Worm (Caenorhabditis elegans) whole organism, young adult: ENCODE measurements around the gene tag-342.

Source experiments
- B0019.2 ChIP-seq: fragments of 200-800 bp; sonication (Bioruptor generic); conservative IDR thresholded peaks from 2 replicates; pipeline ENCODE4 v1.3.6; 2022; ENCODE audit warnings: missing genetic modification reagents, missing genetic modification characterization, missing compliant biosample characterization
- B0035.1 ChIP-seq: sonication (generic microtip); optimal IDR thresholded peaks from 2 replicates; lab custom pipeline; 2016; ENCODE audit warnings: missing genetic modification characterization, mild to moderate bottlenecking, missing compliant biosample characterization, missing genotype, missing genetic modification reagents
- C17E4.6 ChIP-seq: fragments of 200-800 bp; sonication (Bioruptor generic); IDR thresholded peaks from 2 replicates; pipeline ENCODE4 v1.3.6; 2022; ENCODE audit warnings: missing genetic modification reagents, missing genetic modification characterization, missing compliant biosample characterization
- F37B4.10 ChIP-seq: fragments of 200-800 bp; sonication (Bioruptor generic); IDR thresholded peaks from 2 replicates; pipeline ENCODE4 v1.3.6; 2022; ENCODE audit warnings: missing genetic modification characterization, missing compliant biosample characterization
- F39B2.1 ChIP-seq: fragments of 200-800 bp; sonication (Bioruptor generic); IDR thresholded peaks from 2 replicates; pipeline ENCODE4 v1.3.6; 2022; ENCODE audit warnings: missing genetic modification reagents, missing genetic modification characterization, missing compliant biosample characterization
- Y95B8A.8 ChIP-seq: fragments of 200-800 bp; sonication (Bioruptor generic); IDR thresholded peaks from 2 replicates; pipeline ENCODE4 v1.3.6; 2022; ENCODE audit warnings: missing genetic modification reagents, missing genetic modification characterization, missing compliant biosample characterization
- ZK185.1 ChIP-seq: sonication (generic microtip); optimal IDR thresholded peaks from 2 replicates; lab custom pipeline; 2016; ENCODE audit warnings: mild to moderate bottlenecking, missing genetic modification characterization, missing compliant biosample characterization; ENCODE audit not compliant: poor library complexity, severe bottlenecking
- ama-1 ChIP-seq, 3 experiments: fragments of 150-350 bp in 1 of 3; sonication (generic microtip) in 2 of 3; optimal IDR thresholded peaks; 2 replicates each; lab custom pipeline; 2014 to 2018; ENCODE audit warnings: missing biosample characterization in 2 of 3, missing genetic modification characterization in 2 of 3, missing genetic modification reagents in 2 of 3
- aptf-2 ChIP-seq: fragments of 200-800 bp; sonication (Bioruptor generic); conservative IDR thresholded peaks from 2 replicates; pipeline ENCODE4 v1.3.6; 2022; ENCODE audit warnings: missing genetic modification reagents, missing genetic modification characterization, missing compliant biosample characterization
- cebp-1 ChIP-seq, 2 experiments: fragments of 200-800 bp in 1 of 2; sonication (Bioruptor generic) in 1 of 2; sonication (generic microtip) in 1 of 2; IDR thresholded peaks in 1 of 2; optimal IDR thresholded peaks in 1 of 2; 2 replicates each; pipeline versions ENCODE4 v1.3.6 to Lab custom; 2017 to 2022; ENCODE audit warnings: missing compliant biosample characterization in 2 of 2, missing genetic modification characterization in 2 of 2, mild to moderate bottlenecking in 1 of 2, missing genetic modification reagents in 1 of 2, moderate library complexity in 1 of 2
- cebp-2 ChIP-seq: fragments of 200-800 bp; sonication (Bioruptor generic); IDR thresholded peaks from 2 replicates; pipeline ENCODE4 v1.3.6; 2022; ENCODE audit warnings: missing genetic modification characterization, missing compliant biosample characterization
- ceh-91 ChIP-seq: fragments of 200-800 bp; sonication (Bioruptor generic); IDR thresholded peaks from 2 replicates; pipeline ENCODE4 v1.3.6; 2022; ENCODE audit warnings: missing genetic modification reagents, missing genetic modification characterization, missing compliant biosample characterization
- chd-7 ChIP-seq: sonication (generic microtip); optimal IDR thresholded peaks from 2 replicates; lab custom pipeline; 2016; ENCODE audit warnings: mild to moderate bottlenecking, missing genetic modification characterization, moderate library complexity, missing compliant biosample characterization
- dpff-1 ChIP-seq: sonication (generic microtip); optimal IDR thresholded peaks from 2 replicates; lab custom pipeline; 2017; ENCODE audit warnings: mild to moderate bottlenecking, missing genetic modification characterization, missing compliant biosample characterization
- egl-18 ChIP-seq: fragments of 200-800 bp; sonication (Bioruptor generic); IDR thresholded peaks from 2 replicates; pipeline ENCODE4 v1.3.6; 2022; ENCODE audit warnings: missing genetic modification reagents, missing genetic modification characterization, missing compliant biosample characterization
- egl-44 ChIP-seq: fragments of 200-800 bp; sonication (Bioruptor generic); IDR thresholded peaks from 2 replicates; pipeline ENCODE4 v1.3.6; 2022; ENCODE audit warnings: missing genetic modification reagents, missing genetic modification characterization, missing compliant biosample characterization
- gei-17 ChIP-seq: fragments of 200-800 bp; sonication (Bioruptor generic); optimal IDR thresholded peaks from 2 replicates; lab custom pipeline; 2018; ENCODE audit warnings: mild to moderate bottlenecking, missing genetic modification characterization, missing compliant biosample characterization
- lag-1 ChIP-seq: fragments of 200-800 bp; sonication (Bioruptor generic); IDR thresholded peaks from 2 replicates; pipeline ENCODE4 v1.3.6; 2022; ENCODE audit warnings: missing genetic modification reagents, missing genetic modification characterization, missing compliant biosample characterization
- let-607 ChIP-seq, 2 experiments: fragments of 200-800 bp in 1 of 2; sonication (Bioruptor generic) in 1 of 2; sonication (generic microtip) in 1 of 2; optimal IDR thresholded peaks; 2 replicates each; lab custom pipeline; 2016 to 2018; ENCODE audit warnings: mild to moderate bottlenecking in 2 of 2, missing compliant biosample characterization in 2 of 2, missing genetic modification characterization in 2 of 2, moderate library complexity in 2 of 2, missing genotype in 1 of 2
- lin-26 ChIP-seq: fragments of 200-800 bp; sonication (Bioruptor generic); IDR thresholded peaks from 2 replicates; pipeline ENCODE4 v1.3.6; 2022; ENCODE audit warnings: missing genetic modification reagents, missing genetic modification characterization, missing compliant biosample characterization
- lir-1 ChIP-seq: fragments of 200-800 bp; sonication (Bioruptor generic); conservative IDR thresholded peaks from 2 replicates; pipeline ENCODE4 v1.3.6; 2022; ENCODE audit warnings: missing genetic modification reagents, missing genetic modification characterization, missing compliant biosample characterization
- lsl-1 ChIP-seq: fragments of 200-800 bp; sonication (Bioruptor generic); optimal IDR thresholded peaks from 2 replicates; lab custom pipeline; 2018; ENCODE audit warnings: mild to moderate bottlenecking, missing genetic modification characterization, moderate library complexity, missing compliant biosample characterization
- lsy-27 ChIP-seq: sonication (generic microtip); optimal IDR thresholded peaks from 2 replicates; lab custom pipeline; 2017; ENCODE audit warnings: missing genetic modification characterization, mild to moderate bottlenecking, missing compliant biosample characterization, antibody characterized with exemption, missing genotype, borderline replicate concordance; ENCODE audit not compliant: insufficient read depth
- madf-6 ChIP-seq: fragments of 200-800 bp; sonication (Bioruptor generic); IDR thresholded peaks from 2 replicates; pipeline ENCODE4 v1.3.6; 2022; ENCODE audit warnings: missing genetic modification reagents, missing genetic modification characterization, missing compliant biosample characterization
- madf-8 ChIP-seq: fragments of 200-800 bp; sonication (Bioruptor generic); conservative IDR thresholded peaks from 2 replicates; pipeline ENCODE4 v1.3.6; 2022; ENCODE audit warnings: missing genetic modification reagents, missing genetic modification characterization, missing compliant biosample characterization
- mel-28 ChIP-seq: sonication (generic microtip); optimal IDR thresholded peaks from 2 replicates; lab custom pipeline; 2016; ENCODE audit warnings: borderline replicate concordance, mild to moderate bottlenecking, missing genetic modification characterization, missing compliant biosample characterization
- mxl-1 ChIP-seq: sonication (generic microtip); optimal IDR thresholded peaks from 2 replicates; lab custom pipeline; 2016; ENCODE audit warnings: missing genetic modification characterization, missing compliant biosample characterization
- nhr-80 ChIP-seq: sonication (generic microtip); optimal IDR thresholded peaks from 2 replicates; lab custom pipeline; 2016; ENCODE audit warnings: missing genetic modification characterization, missing compliant biosample characterization
- pbrm-1 ChIP-seq: fragments of 200-800 bp; sonication (Bioruptor generic); IDR thresholded peaks from 2 replicates; pipeline ENCODE4 v1.3.6; 2022; ENCODE audit warnings: missing genetic modification reagents, missing genetic modification characterization, missing compliant biosample characterization
- pha-4 ChIP-seq: fragments of 150-350 bp; sonication (generic microtip); optimal IDR thresholded peaks from 2 replicates; lab custom pipeline; 2014; ENCODE audit warnings: missing biosample characterization, missing genetic modification reagents, missing genetic modification characterization
- rcor-1 ChIP-seq: fragments of 200-800 bp; sonication (Bioruptor generic); IDR thresholded peaks from 2 replicates; pipeline ENCODE4 v1.3.6; 2022; ENCODE audit warnings: missing genetic modification reagents, missing genetic modification characterization, missing compliant biosample characterization
- rec-8 ChIP-seq, 2 experiments: sonication (generic microtip); optimal IDR thresholded peaks; 2 replicates each; lab custom pipeline; 2016; ENCODE audit warnings: mild to moderate bottlenecking in 2 of 2, missing genetic modification characterization in 2 of 2, missing genetic modification reagents in 2 of 2, missing genotype in 2 of 2, missing biosample characterization in 1 of 2, missing compliant biosample characterization in 1 of 2, moderate library complexity in 1 of 2
- repo-1 ChIP-seq: sonication (generic microtip); optimal IDR thresholded peaks from 2 replicates; lab custom pipeline; 2017; ENCODE audit warnings: mild to moderate bottlenecking, missing genetic modification characterization, missing compliant biosample characterization
- sea-2 ChIP-seq: fragments of 200-800 bp; sonication (Bioruptor generic); IDR thresholded peaks from 2 replicates; pipeline ENCODE4 v1.3.6; 2022; ENCODE audit warnings: missing genetic modification characterization, missing compliant biosample characterization
- snpc-1.1 ChIP-seq: sonication (generic microtip); optimal IDR thresholded peaks from 2 replicates; lab custom pipeline; 2017; ENCODE audit warnings: missing genetic modification characterization, mild to moderate bottlenecking, missing compliant biosample characterization, antibody characterized with exemption, moderate library complexity, missing genotype, missing genetic modification reagents; ENCODE audit not compliant: insufficient read depth
- ztf-22 ChIP-seq: fragments of 200-800 bp; sonication (Bioruptor generic); optimal IDR thresholded peaks from 2 replicates; lab custom pipeline; 2018; ENCODE audit warnings: mild to moderate bottlenecking, missing genetic modification characterization, moderate library complexity, missing compliant biosample characterization
- ztf-26 ChIP-seq: sonication (generic microtip); optimal IDR thresholded peaks from 2 replicates; lab custom pipeline; 2017; ENCODE audit warnings: missing genetic modification characterization, missing compliant biosample characterization
- ztf-28 ChIP-seq: fragments of 200-800 bp; sonication (Bioruptor generic); IDR thresholded peaks from 2 replicates; pipeline ENCODE4 v1.3.6; 2022; ENCODE audit warnings: missing genetic modification reagents, missing genetic modification characterization, missing compliant biosample characterization
- ztf-3 ChIP-seq: fragments of 200-800 bp; sonication (Bioruptor generic); optimal IDR thresholded peaks from 2 replicates; lab custom pipeline; 2018; ENCODE audit warnings: mild to moderate bottlenecking, missing genetic modification characterization, missing compliant biosample characterization
- ztf-6 ChIP-seq: fragments of 200-800 bp; sonication (Bioruptor generic); IDR thresholded peaks from 2 replicates; pipeline ENCODE4 v1.3.6; 2022; ENCODE audit warnings: missing genetic modification reagents, missing genetic modification characterization, missing compliant biosample characterization

Gene tag-342

ce11 chrIII:9453962-9454361, 14.0 kb upstream of the tag-342 start, which contains the start of gene F54C8.7:
F54C8.7 (minus strand) TSS chrIII:9454062.
- 0 out of 2 replicates have a peak, but pooled peaks have one; percentile 11 for TF ChIP-seq Y95B8A.8
- no peak for TF ChIP-seq egl-44 (GFP tag; lab: Robert Waterston, UW)
- TF ChIP-seq lag-1 = no peak

ce11 chrIII:9454730-9455129, 13.2 kb upstream of the tag-342 start:
- TF ChIP-seq cebp-1 (GFP tag; IDR thresholded peaks at IDR 0.05; lab: Robert Waterston, UW) (peak; percentile 50; the same call in 1 of the 2 replicates), cebp-1 (tag; optimal IDR thresholded peaks at IDR 0.05; lab: Kevin White, UChicago) (peak; percentile 91), B0035.1 (tag; lab: Kevin White, UChicago) (no peak)
- TF ChIP-seq, all 124 proteins: peak for 1

ce11 chrIII:9455980-9456658, 11.8 kb upstream of the tag-342 start, which contains the start of the genes rheb-1 and spk-1:
rheb-1 (minus strand) TSS chrIII:9456030.
spk-1 (plus strand) TSS chrIII:9456608.
- TF ChIP-seq gei-17 (peak; percentile 47), pha-4 (tag; lab: Kevin White, UChicago) (peak; percentile 33), ama-1 (optimal IDR thresholded peaks at IDR 0.05; lab: Kevin White, UChicago) (no peak), ama-1 (GFP tag; optimal IDR thresholded peaks at IDR 0.05; lab: Kevin White, UChicago) (no peak), nhr-80 (tag; lab: Kevin White, UChicago) (peak; percentile 94), lin-26 (peak; percentile 60; the same call in 1 of the 2 replicates), cebp-1 (GFP tag; IDR thresholded peaks at IDR 0.05; lab: Robert Waterston, UW) (peak; percentile 77), cebp-1 (tag; optimal IDR thresholded peaks at IDR 0.05; lab: Kevin White, UChicago) (peak; percentile 86), chd-7 (tag; lab: Kevin White, UChicago) (peak; percentile 75), rec-8 (tag; optimal IDR thresholded peaks at IDR 0.05; lab: Kevin White, UChicago) (no peak), madf-6 (GFP tag; lab: Robert Waterston, UW) (peak; percentile 83), lsl-1 (GFP tag; lab: Kevin White, UChicago) (peak; percentile 93), ztf-22 (peak; percentile 87), pbrm-1 (peak; percentile 94), egl-44 (GFP tag; lab: Robert Waterston, UW) (peak; percentile 65; the same call in 1 of the 2 replicates), snpc-1.1 (tag; lab: Kevin White, UChicago) (no peak), F37B4.10 (GFP tag; lab: Robert Waterston, UW) (peak; percentile 80; the same call in 1 of the 2 replicates), ZK185.1 (tag; lab: Kevin White, UChicago) (peak; percentile 84), aptf-2 (GFP tag; lab: Robert Waterston, UW) (no peak), rcor-1 (GFP tag; lab: Robert Waterston, UW) (peak; percentile 75), lsy-27 (peak; percentile 1), sea-2 (GFP tag; lab: Robert Waterston, UW) (no peak), F39B2.1 (no peak), madf-8 (peak; percentile 56; the same call in 1 of the 2 replicates), ztf-6 (GFP tag; lab: Robert Waterston, UW) (no peak), dpff-1 (no peak), ceh-91 (GFP tag; lab: Robert Waterston, UW) (peak; percentile 76), C17E4.6 (no peak), repo-1 (peak; percentile 35), mxl-1 (tag; lab: Kevin White, UChicago) (no peak), lir-1 (GFP tag; lab: Robert Waterston, UW) (peak; percentile 66; the same call in 1 of the 2 replicates), ztf-26 (peak; percentile 60), B0019.2 (GFP tag; lab: Robert Waterston, UW) (0 out of 2 replicates have a peak, but pooled peaks have one; percentile 51), mel-28 (no peak), cebp-2 (GFP tag; lab: Robert Waterston, UW) (no peak), egl-18 (GFP tag; lab: Robert Waterston, UW) (no peak), ztf-28 (GFP tag; lab: Robert Waterston, UW) (0 out of 2 replicates have a peak, but pooled peaks have one; percentile 45), let-607 (tag; optimal IDR thresholded peaks at IDR 0.05; lab: Kevin White, UChicago) (peak; percentile 81 to 84), ztf-3 (no peak)
